Fruit fly (Drosophila melanogaster): Measurements from ENCODE around the gene ntc.
A peak's percentile ranks its signal among the peaks of the same experiment; 100 is the strongest.

ntc gene

dm6 chr3L:3806330-3806729 is at the start of gene ntc, which contains the start of the genes CG32264 and IntS10 (continued):
- TF ChIP-seq dm (GFP tag; optimal IDR thresholded peaks at IDR 0.05) (peak; percentile 57), usp (GFP tag; optimal IDR thresholded peaks at IDR 0.05) (no peak), tgo (GFP tag; IDR thresholded peaks at IDR 0.05) (no peak), da (GFP tag; optimal IDR thresholded peaks at IDR 0.05) (peak; percentile 25), CG13123 (GFP tag; optimal IDR thresholded peaks at IDR 0.05) (peak; percentile 0), shn (GFP tag; optimal IDR thresholded peaks at IDR 0.05) (peak; percentile 87), Doc2 (GFP tag; IDR thresholded peaks at IDR 0.05) (no peak), CG14667 (GFP tag; IDR thresholded peaks at IDR 0.05) (no peak), HmgD (GFP tag; optimal IDR thresholded peaks at IDR 0.05) (peak; percentile 81), lab (GFP tag; optimal IDR thresholded peaks at IDR 0.05) (peak; percentile 69), CG2889 (GFP tag; IDR thresholded peaks at IDR 0.05) (no peak), Gug (GFP tag; IDR thresholded peaks at IDR 0.05) (no peak), row (GFP tag; IDR thresholded peaks at IDR 0.05) (peak; percentile 94), CG17328 (GFP tag; IDR thresholded peaks at IDR 0.05) (no peak), kah (GFP tag; optimal IDR thresholded peaks at IDR 0.05) (no peak), PHDP (tag; optimal IDR thresholded peaks at IDR 0.05) (peak; percentile 66), dati (GFP tag; IDR thresholded peaks at IDR 0.05) (no peak), CG13624 (GFP tag; optimal IDR thresholded peaks at IDR 0.05) (peak; percentile 89), CG15601 (tag; optimal IDR thresholded peaks at IDR 0.05) (peak; percentile 48), CG33557 (GFP tag; optimal IDR thresholded peaks at IDR 0.05) (peak; percentile 51), CG3065 (GFP tag; optimal IDR thresholded peaks at IDR 0.05) (peak; percentile 22), Gsc (GFP tag; IDR thresholded peaks at IDR 0.05) (no peak), emc (GFP tag; optimal IDR thresholded peaks at IDR 0.05) (peak; percentile 50), CG31224 (GFP tag; IDR thresholded peaks at IDR 0.05) (peak; percentile 56), CG18476 (GFP tag; optimal IDR thresholded peaks at IDR 0.05) (peak; percentile 24), CG17829 (tag; optimal IDR thresholded peaks at IDR 0.05) (peak; percentile 61), tap (tag; optimal IDR thresholded peaks at IDR 0.05) (no peak), Ets97D (GFP tag; optimal IDR thresholded peaks at IDR 0.05) (peak; percentile 69), ham (GFP tag; IDR thresholded peaks at IDR 0.05) (no peak), ERR (GFP tag; optimal IDR thresholded peaks at IDR 0.05) (peak; percentile 54), sqz (GFP tag; optimal IDR thresholded peaks at IDR 0.05) (no peak), CG9727 (GFP tag; optimal IDR thresholded peaks at IDR 0.05) (peak; percentile 68), lmd (GFP tag; IDR thresholded peaks at IDR 0.05) (peak; percentile 51; the same call in 1 of the 2 replicates), CG15073 (GFP tag; optimal IDR thresholded peaks at IDR 0.05) (no peak), Dref (GFP tag; IDR thresholded peaks at IDR 0.05) (peak; percentile 72), fu2 (GFP tag; optimal IDR thresholded peaks at IDR 0.05) (peak; percentile 79), ac (GFP tag; optimal IDR thresholded peaks at IDR 0.05) (no peak), pzg (GFP tag; optimal IDR thresholded peaks at IDR 0.05) (peak; percentile 67), nau (GFP tag; optimal IDR thresholded peaks at IDR 0.05) (peak; percentile 21), CG4617 (GFP tag; optimal IDR thresholded peaks at IDR 0.05; ENCODE audit: borderline replicate concordance) (peak; percentile 86), CG3407 (GFP tag; optimal IDR thresholded peaks at IDR 0.05) (no peak), fd102C (GFP tag; optimal IDR thresholded peaks at IDR 0.05) (no peak), Lhr (GFP tag; optimal IDR thresholded peaks at IDR 0.05) (peak; percentile 42), HLHmδ (GFP tag; optimal IDR thresholded peaks at IDR 0.05) (no peak), zfh1 (GFP tag; IDR thresholded peaks at IDR 0.05) (0 out of 3 replicates have a peak, but pooled peaks have one; percentile 25), CG9797 (GFP tag; optimal IDR thresholded peaks at IDR 0.05) (no peak), Poxn (GFP tag; IDR thresholded peaks at IDR 0.05) (no peak), scrt (GFP tag; optimal IDR thresholded peaks at IDR 0.05) (peak; percentile 60), CG16863 (GFP tag; optimal IDR thresholded peaks at IDR 0.05) (peak; percentile 69), HLH54F (GFP tag; optimal IDR thresholded peaks at IDR 0.05) (peak; percentile 84), CG8944 (GFP tag; optimal IDR thresholded peaks at IDR 0.05) (peak; percentile 79), MESR4 (GFP tag; optimal IDR thresholded peaks at IDR 0.05) (peak; percentile 2)
